Fruit fly (Drosophila melanogaster): ENCODE results near the gene CG5412.
A peak's percentile ranks its signal among the peaks of the same experiment; 100 is the strongest.

CG5412 gene

DNA sequence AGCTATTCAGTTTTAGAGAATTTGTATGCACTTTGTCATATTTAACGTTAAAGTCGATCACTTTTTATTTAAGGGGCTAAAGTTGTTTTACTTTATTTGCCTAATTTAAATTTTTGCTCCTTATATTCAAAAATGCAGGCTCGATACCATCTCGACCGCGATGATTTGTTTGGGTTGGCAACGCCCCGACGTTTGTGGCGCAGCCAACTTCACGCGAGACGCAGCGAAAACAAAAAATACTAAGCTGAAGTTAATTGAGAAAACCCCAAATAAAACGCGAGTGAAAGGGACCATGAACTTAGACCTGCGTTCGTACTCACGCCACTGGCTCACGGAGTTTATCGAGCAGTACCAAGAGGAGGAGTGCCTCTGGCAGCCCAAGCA lies 18.8 kb upstream of the CG5412 start (continued):
- TF ChIP-seq Dp (GFP tag; optimal IDR thresholded peaks at IDR 0.05) (peak; percentile 78), zfh1 (GFP tag; IDR thresholded peaks at IDR 0.05) (peak; percentile 48; the same call in 1 of the 3 replicates), zfh2 (GFP tag; optimal IDR thresholded peaks at IDR 0.05) (peak; percentile 7), ci (GFP tag; IDR thresholded peaks at IDR 0.05) (peak; percentile 59), dimm (GFP tag; IDR thresholded peaks at IDR 0.05) (no peak), CG33213 (GFP tag; optimal IDR thresholded peaks at IDR 0.05) (peak; percentile 18), CG12299 (tag; optimal IDR thresholded peaks at IDR 0.05) (no peak), tap (tag; optimal IDR thresholded peaks at IDR 0.05) (no peak), chif (GFP tag; optimal IDR thresholded peaks at IDR 0.05) (peak in 1 of 2 experiments; percentile 1), CG4617 (GFP tag; optimal IDR thresholded peaks at IDR 0.05; ENCODE audit: borderline replicate concordance) (peak; percentile 57), NC2β (GFP tag; optimal IDR thresholded peaks at IDR 0.05) (no peak), CG10267 (tag; optimal IDR thresholded peaks at IDR 0.05) (no peak), CG4820 (GFP tag; optimal IDR thresholded peaks at IDR 0.05) (no peak), Dref (GFP tag; IDR thresholded peaks at IDR 0.05) (peak; percentile 53), CG16813 (GFP tag; IDR thresholded peaks at IDR 0.05; ENCODE audit: partially characterized antibody) (peak; percentile 57), MTF-1 (GFP tag; optimal IDR thresholded peaks at IDR 0.05; ENCODE audit: borderline replicate concordance) (peak; percentile 28), CG1602 (GFP tag; optimal IDR thresholded peaks at IDR 0.05) (no peak), Dll (GFP tag; IDR thresholded peaks at IDR 0.05; ENCODE audit: partially characterized antibody) (peak; percentile 69), Meics (GFP tag; optimal IDR thresholded peaks at IDR 0.05) (peak; percentile 20), Ets65A (GFP tag) (peak; percentile 94), CG11247 (GFP tag; IDR thresholded peaks at IDR 0.05) (peak; percentile 66), H15 (GFP tag; IDR thresholded peaks at IDR 0.05) (peak; percentile 34; the same call in 1 of the 3 replicates), cato (GFP tag; optimal IDR thresholded peaks at IDR 0.05; ENCODE audit: borderline replicate concordance) (no peak), CG17912 (GFP tag; optimal IDR thresholded peaks at IDR 0.05) (peak; percentile 9), hbn (GFP tag; IDR thresholded peaks at IDR 0.05; ENCODE audit: partially characterized antibody) (peak; percentile 43), otp (GFP tag; IDR thresholded peaks at IDR 0.05) (no peak), run (tag; optimal IDR thresholded peaks at IDR 0.05) (no peak), CG8290 (GFP tag; optimal IDR thresholded peaks at IDR 0.05) (no peak), CG8290 (tag; optimal IDR thresholded peaks at IDR 0.05) (peak in 1 of 2 experiments; percentile 79), MBD-R2 (GFP tag; IDR thresholded peaks at IDR 0.05) (peak; percentile 76), E2f2 (GFP tag; IDR thresholded peaks at IDR 0.05) (peak; percentile 86), CG17361 (GFP tag; IDR thresholded peaks at IDR 0.05) (peak; percentile 42; the same call in 1 of the 3 replicates), NFAT (GFP tag; IDR thresholded peaks at IDR 0.05) (peak; percentile 70), sqz (GFP tag; optimal IDR thresholded peaks at IDR 0.05) (peak; percentile 23), Atf3 (GFP tag; optimal IDR thresholded peaks at IDR 0.05) (no peak), fd3F (GFP tag; optimal IDR thresholded peaks at IDR 0.05) (no peak), shn (GFP tag; optimal IDR thresholded peaks at IDR 0.05) (no peak), sens (GFP tag) (peak; percentile 50), CG4404 (GFP tag; IDR thresholded peaks at IDR 0.05) (no peak), vnd (GFP tag; IDR thresholded peaks at IDR 0.05; ENCODE audit: partially characterized antibody) (peak; percentile 23; the same call in 1 of the 3 replicates), CG32532 (GFP tag; IDR thresholded peaks at IDR 0.05) (peak; percentile 10), Sin3A (optimal IDR thresholded peaks at IDR 0.05) (peak; percentile 7), CG6765 (GFP tag; optimal IDR thresholded peaks at IDR 0.05) (no peak), Side (GFP tag; optimal IDR thresholded peaks at IDR 0.05) (peak; percentile 24), pb (GFP tag; optimal IDR thresholded peaks at IDR 0.05) (peak; percentile 17), CG2129 (GFP tag; IDR thresholded peaks at IDR 0.05; ENCODE audit: partially characterized antibody) (peak; percentile 48), ssp (GFP tag; IDR thresholded peaks at IDR 0.05) (peak; percentile 9; the same call in 1 of the 2 replicates), amos (GFP tag; IDR thresholded peaks at IDR 0.05; ENCODE audit: partially characterized antibody) (peak; percentile 80), Nf-YA (GFP tag; IDR thresholded peaks at IDR 0.05) (0 out of 2 replicates have a peak, but pooled peaks have one; percentile 16), Elba2 (GFP tag; optimal IDR thresholded peaks at IDR 0.05) (no peak), CG42726 (GFP tag; IDR thresholded peaks at IDR 0.05; ENCODE audit: partially characterized antibody) (peak; percentile 48; the same call in 1 of the 2 replicates), Hmx (GFP tag; optimal IDR thresholded peaks at IDR 0.05) (no peak)

Data from whole organism, embryonic.